Worm (Caenorhabditis elegans): ENCODE results near the gene ZC449.7.

- TF ChIP-seq nhr-90 (tag; optimal IDR thresholded peaks at IDR 0.05): no peak
- TF ChIP-seq ztf-28 (GFP tag; IDR thresholded peaks at IDR 0.05): no peak
- no peak for TF ChIP-seq nfyb-1 (GFP tag; IDR thresholded peaks at IDR 0.05)
Observed at ce11 chrX:5040038-5040437, 26.2 kb downstream of the ZC449.7 start.
